Fruit fly (Drosophila melanogaster) whole organism, embryonic: Measurements from ENCODE around the gene CG42445.

Experiments used
- CG11093 ChIP-seq: fragments of 200-800 bp; sonication (Bioruptor generic); IDR thresholded peaks from 3 replicates; pipeline ENCODE4 v1.3.6; 2022; ENCODE audit warnings: missing biosample characterization, missing genetic modification characterization
- CG15073 ChIP-seq: fragments of 200-800 bp; sonication (Bioruptor generic); optimal IDR thresholded peaks from 2 replicates; lab custom pipeline; 2016; ENCODE audit warnings: missing biosample characterization, missing genetic modification characterization
- CG1832 ChIP-seq: fragments of 200-800 bp; sonication (Bioruptor generic); optimal IDR thresholded peaks from 2 replicates; lab custom pipeline; 2017; ENCODE audit warnings: missing biosample characterization, mild to moderate bottlenecking, missing genetic modification characterization, inconsistent platforms
- CG31388 ChIP-seq: fragments of 200-800 bp; sonication (Bioruptor generic); optimal IDR thresholded peaks from 2 replicates; lab custom pipeline; 2016; ENCODE audit warnings: missing biosample characterization, missing genetic modification characterization
- GATAe ChIP-seq: fragments of 200-800 bp; sonication (Bioruptor generic); conservative IDR thresholded peaks from 2 replicates; pipeline ENCODE4 v1.3.6; 2022; ENCODE audit warnings: missing biosample characterization, missing genetic modification characterization
- Max ChIP-seq: fragments of 200-800 bp; sonication (Bioruptor generic); optimal IDR thresholded peaks from 2 replicates; lab custom pipeline; 2016; ENCODE audit warnings: missing biosample characterization, mild to moderate bottlenecking, missing genetic modification characterization
- TFAM ChIP-seq: fragments of 200-800 bp; sonication (Bioruptor generic); optimal IDR thresholded peaks from 2 replicates; lab custom pipeline; 2017; ENCODE audit warnings: missing biosample characterization, missing genetic modification characterization, inconsistent platforms
- h ChIP-seq: fragments of >200 bp; optimal IDR thresholded peaks from 2 replicates; lab custom pipeline; 2017
- knrl ChIP-seq: fragments of 200-800 bp; sonication (Bioruptor generic); IDR thresholded peaks from 3 replicates; pipeline ENCODE4 v1.3.6; 2022; ENCODE audit warnings: missing biosample characterization, missing genetic modification characterization; ENCODE audit not compliant: partially characterized antibody
- lmd ChIP-seq: fragments of 200-800 bp; sonication (Bioruptor generic); IDR thresholded peaks from 2 replicates; pipeline ENCODE4 v1.3.6; 2022; ENCODE audit warnings: missing biosample characterization, missing genetic modification characterization
- p53 ChIP-seq: fragments of 200-800 bp; sonication (Bioruptor generic); optimal IDR thresholded peaks from 2 replicates; lab custom pipeline; 2016; ENCODE audit warnings: missing biosample characterization, missing genetic modification characterization
- psq ChIP-seq: fragments of 200-800 bp; sonication (Bioruptor generic); optimal IDR thresholded peaks from 2 replicates; lab custom pipeline; 2017; ENCODE audit warnings: missing biosample characterization, missing genetic modification characterization
- tgo ChIP-seq: fragments of 200-800 bp; sonication (Bioruptor generic); IDR thresholded peaks from 3 replicates; pipeline ENCODE4 v1.3.6; 2022; ENCODE audit warnings: missing biosample characterization, missing genetic modification characterization

dm6 chr3L:8137448-8137906, 21.2 kb downstream of the CG42445 start, which contains the start of the genes Setx and mus301:
- TF ChIP-seq Max (GFP tag; lab: Kevin White, UChicago), result peak; percentile 91
- peak; percentile 42 for TF ChIP-seq psq
- TF ChIP-seq h (lab: Kevin White, UChicago), result no peak
- TF ChIP-seq p53 (GFP tag; lab: Kevin White, UChicago), result peak; percentile 70
- TF ChIP-seq CG1832 (GFP tag; lab: Kevin White, UChicago), result no peak
- TF ChIP-seq CG15073 (GFP tag; lab: Kevin White, UChicago), result peak; percentile 20
- peak; percentile 74 for TF ChIP-seq lmd (GFP tag; lab: Robert Waterston, UW)
- TF ChIP-seq tgo (GFP tag; lab: Robert Waterston, UW), result peak; percentile 67
- peak; percentile 48; the same call in 1 of the 3 replicates for TF ChIP-seq CG11093 (GFP tag; lab: Robert Waterston, UW)
- peak; percentile 50; the same call in 2 of the 3 replicates for TF ChIP-seq knrl (GFP tag; lab: Robert Waterston, UW)
- TF ChIP-seq CG31388, result peak; percentile 55
- TF ChIP-seq TFAM (GFP tag; lab: Kevin White, UChicago), result no peak
- no peak for TF ChIP-seq GATAe (GFP tag; lab: Robert Waterston, UW)
